Fruit fly (Drosophila melanogaster): ENCODE results near the gene mRpS11.

DNA sequence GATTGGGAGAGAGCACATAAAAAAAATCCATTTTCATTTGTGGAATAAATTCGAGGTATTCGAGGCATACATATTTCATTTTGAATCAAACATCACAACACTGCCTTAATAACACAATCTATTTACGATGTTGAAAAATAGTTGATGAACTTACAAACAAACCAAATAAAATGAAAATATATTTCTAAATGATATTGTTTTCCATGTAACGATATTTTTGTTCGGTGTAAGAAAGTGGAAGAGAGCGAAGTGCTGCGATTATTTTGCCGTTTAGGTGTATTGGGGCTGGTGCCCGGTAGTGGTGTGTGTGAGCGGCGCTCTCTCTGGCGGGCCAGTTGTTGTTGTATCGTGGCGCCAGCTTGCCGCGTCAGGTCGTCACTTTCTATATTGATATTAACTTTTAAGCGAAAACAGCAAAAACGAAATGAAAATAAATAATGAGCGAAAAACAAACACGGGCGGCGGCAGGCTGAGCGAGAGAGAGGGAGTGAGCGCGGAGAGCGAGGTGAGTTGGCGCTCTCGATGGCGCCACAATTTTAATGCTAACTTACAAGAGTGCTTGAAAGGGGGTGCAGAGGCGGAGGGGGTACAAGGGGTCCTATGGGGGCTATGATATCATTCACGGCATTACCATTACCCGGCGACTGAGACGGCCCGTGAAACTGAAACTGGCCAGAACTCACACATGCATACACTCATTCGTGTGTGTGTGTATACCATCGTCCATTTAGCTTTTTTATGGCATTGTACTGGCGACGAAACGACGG lies 7.3 kb upstream of the mRpS11 start:
- no peak for TF ChIP-seq CTCF (optimal IDR thresholded peaks at IDR 0.05)
- TF ChIP-seq CG8478 (optimal IDR thresholded peaks at IDR 0.05) = no peak

Data from S2 (cell line).